Worm (Caenorhabditis elegans) whole organism, L3 larva: ENCODE measurements around the gene hsp-16.41.

Source experiments
- ZK546.5 ChIP-seq: sonication (generic microtip); optimal IDR thresholded peaks from 2 replicates; lab custom pipeline; 2017; ENCODE audit warnings: missing biosample characterization, missing genetic modification characterization
- aly-2 ChIP-seq: fragments of 150-350 bp; optimal IDR thresholded peaks from 2 replicates; lab custom pipeline; 2014; ENCODE audit warnings: missing biosample characterization, missing genetic modification characterization
- ceh-16 ChIP-seq: sonication (generic microtip); optimal IDR thresholded peaks from 2 replicates; lab custom pipeline; 2017; ENCODE audit warnings: missing biosample characterization, missing genetic modification characterization
- ceh-28 ChIP-seq: fragments of 150-350 bp; optimal IDR thresholded peaks from 2 replicates; lab custom pipeline; 2014; ENCODE audit warnings: missing biosample characterization, missing genetic modification reagents, missing genetic modification characterization
- ceh-82 ChIP-seq: fragments of 150-350 bp; optimal IDR thresholded peaks from 2 replicates; lab custom pipeline; 2014; ENCODE audit warnings: missing biosample characterization, missing genetic modification characterization
- ceh-9 ChIP-seq: sonication (generic microtip); optimal IDR thresholded peaks from 2 replicates; lab custom pipeline; 2018; ENCODE audit warnings: missing biosample characterization, missing genetic modification characterization
- daf-12 ChIP-seq: fragments of 150-350 bp; optimal IDR thresholded peaks from 2 replicates; lab custom pipeline; 2014; ENCODE audit warnings: missing biosample characterization, missing genetic modification reagents, missing genetic modification characterization
- egl-27 ChIP-seq: sonication (generic microtip); optimal IDR thresholded peaks from 4 replicates; lab custom pipeline; 2017; ENCODE audit warnings: missing biosample characterization, missing genetic modification reagents, missing genetic modification characterization
- egl-5 ChIP-seq: fragments of 150-350 bp; optimal IDR thresholded peaks from 2 replicates; lab custom pipeline; 2017; ENCODE audit warnings: missing biosample characterization, missing genetic modification reagents, missing genetic modification characterization, inconsistent platforms
- elt-1 ChIP-seq: fragments of 150-350 bp; optimal IDR thresholded peaks from 2 replicates; lab custom pipeline; 2014; ENCODE audit warnings: missing biosample characterization, missing genetic modification characterization
- elt-2 ChIP-seq: sonication (generic microtip); optimal IDR thresholded peaks from 2 replicates; lab custom pipeline; 2016; ENCODE audit warnings: missing genetic modification reagents, mild to moderate bottlenecking, missing genetic modification characterization, missing compliant biosample characterization
- elt-3 ChIP-seq, 3 experiments: fragments of 150-350 bp in 1 of 3; sonication (generic microtip) in 2 of 3; optimal IDR thresholded peaks; 2 replicates in 2 of 3; 4 replicates in 1 of 3; lab custom pipeline; 2014 to 2017; ENCODE audit warnings: missing biosample characterization in 3 of 3, missing genetic modification characterization in 3 of 3
- fkh-2 ChIP-seq: fragments of 150-350 bp; optimal IDR thresholded peaks from 2 replicates; lab custom pipeline; 2014; ENCODE audit warnings: missing biosample characterization, missing genetic modification reagents, missing genetic modification characterization
- fos-1 ChIP-seq: fragments of 150-350 bp; optimal IDR thresholded peaks from 2 replicates; lab custom pipeline; 2014; ENCODE audit warnings: missing biosample characterization, missing genetic modification characterization
- lin-39 ChIP-seq: fragments of 150-350 bp; optimal IDR thresholded peaks from 2 replicates; lab custom pipeline; 2018; ENCODE audit warnings: missing biosample characterization, missing genetic modification reagents, missing genetic modification characterization
- lsy-12 ChIP-seq: sonication (generic microtip); optimal IDR thresholded peaks from 2 replicates; lab custom pipeline; 2016; ENCODE audit warnings: mild to moderate bottlenecking, missing genetic modification characterization, missing compliant biosample characterization
- mml-1 ChIP-seq: fragments of 150-350 bp; sonication (generic microtip); optimal IDR thresholded peaks from 3 replicates; lab custom pipeline; 2014; ENCODE audit warnings: missing biosample characterization, missing genetic modification characterization
- nhr-11 ChIP-seq: fragments of 150-350 bp; optimal IDR thresholded peaks from 2 replicates; lab custom pipeline; 2014; ENCODE audit warnings: missing biosample characterization, missing genetic modification characterization
- nhr-12 ChIP-seq: fragments of 150-350 bp; optimal IDR thresholded peaks from 2 replicates; lab custom pipeline; 2014; ENCODE audit warnings: missing biosample characterization, missing genetic modification characterization
- nhr-23 ChIP-seq: fragments of 150-350 bp; optimal IDR thresholded peaks from 2 replicates; lab custom pipeline; 2014; ENCODE audit warnings: missing biosample characterization, missing genetic modification reagents, missing genetic modification characterization
- nhr-237 ChIP-seq: fragments of 150-350 bp; optimal IDR thresholded peaks from 2 replicates; lab custom pipeline; 2014; ENCODE audit warnings: missing biosample characterization, missing genetic modification characterization
- nhr-25 ChIP-seq: sonication (generic microtip); optimal IDR thresholded peaks from 2 replicates; lab custom pipeline; 2017; ENCODE audit warnings: missing biosample characterization, missing genetic modification characterization
- nhr-28 ChIP-seq: fragments of 150-350 bp; optimal IDR thresholded peaks from 2 replicates; lab custom pipeline; 2014; ENCODE audit warnings: missing biosample characterization, missing genetic modification characterization
- nhr-43 ChIP-seq: sonication (generic microtip); optimal IDR thresholded peaks from 2 replicates; lab custom pipeline; 2016; ENCODE audit warnings: mild to moderate bottlenecking, missing genetic modification characterization, missing compliant biosample characterization; ENCODE audit not compliant: poor library complexity, severe bottlenecking
- nhr-67 ChIP-seq: fragments of 150-350 bp; optimal IDR thresholded peaks from 2 replicates; lab custom pipeline; 2014; ENCODE audit warnings: missing biosample characterization, missing genetic modification characterization
- nhr-76 ChIP-seq: fragments of 150-350 bp; sonication (generic microtip); optimal IDR thresholded peaks from 5 replicates; lab custom pipeline; 2014; ENCODE audit warnings: missing biosample characterization, missing genetic modification characterization
- pqm-1 ChIP-seq: fragments of 150-350 bp; optimal IDR thresholded peaks from 2 replicates; lab custom pipeline; 2017; ENCODE audit warnings: missing biosample characterization, missing genetic modification characterization, inconsistent platforms
- snpc-4 ChIP-seq: fragments of 150-350 bp; optimal IDR thresholded peaks from 2 replicates; lab custom pipeline; 2014; ENCODE audit warnings: missing biosample characterization, missing genetic modification characterization
- tbx-2 ChIP-seq: sonication (generic microtip); optimal IDR thresholded peaks from 2 replicates; lab custom pipeline; 2016; ENCODE audit warnings: mild to moderate bottlenecking, missing genetic modification characterization, missing compliant biosample characterization
- zag-1 ChIP-seq: fragments of 150-350 bp; optimal IDR thresholded peaks from 2 replicates; lab custom pipeline; 2014; ENCODE audit warnings: missing biosample characterization, missing genetic modification characterization
- ztf-11 ChIP-seq: fragments of 150-350 bp; optimal IDR thresholded peaks from 2 replicates; lab custom pipeline; 2014; ENCODE audit warnings: missing biosample characterization, missing genetic modification characterization
- ztf-4 ChIP-seq: fragments of 150-350 bp; optimal IDR thresholded peaks from 2 replicates; lab custom pipeline; 2014; ENCODE audit warnings: missing biosample characterization, missing genetic modification characterization

Gene hsp-16.41

ce11 chrV:1824528-1824927 lies 19.6 kb downstream of the hsp-16.41 start:
- TF ChIP-seq nhr-237 (tag; lab: Kevin White, UChicago) (no peak), zag-1 (no peak), daf-12 (no peak), ceh-16 (tag; lab: Kevin White, UChicago) (no peak), egl-5 (tag; lab: Kevin White, UChicago) (no peak), ztf-4 (tag; lab: Kevin White, UChicago) (no peak), nhr-23 (tag; lab: Kevin White, UChicago) (no peak), nhr-76 (no peak), snpc-4 (no peak), nhr-12 (tag; lab: Kevin White, UChicago) (no peak), mml-1 (tag; lab: Kevin White, UChicago) (no peak), tbx-2 (tag; lab: Kevin White, UChicago) (no peak), ZK546.5 (no peak), lsy-12 (no peak)

- TF ChIP-seq nhr-43 (tag; lab: Kevin White, UChicago) (no peak), fos-1 (tag; lab: Kevin White, UChicago) (no peak), nhr-25 (peak; percentile 48), mml-1 (tag; lab: Kevin White, UChicago) (no peak)
Observed at ce11 chrV:1829973-1830372, 25.0 kb downstream of the hsp-16.41 start, which contains the start of gene Y32G9B.1. TSS of gene Y32G9B.1 (minus strand) at chrV:1830073.

ce11 chrV:1841744-1842143 lies 36.8 kb downstream of the hsp-16.41 start, which contains the start of gene T10B5.8:
TSS of gene T10B5.8 (plus strand) at chrV:1842044.
- TF ChIP-seq ceh-9 (no peak), nhr-28 (tag; lab: Kevin White, UChicago) (no peak), nhr-23 (tag; lab: Kevin White, UChicago) (no peak)
- TF ChIP-seq, all 47 proteins: peak for 0

ce11 chrV:1845977-1846376 lies 41.0 kb downstream of the hsp-16.41 start, which contains the start of gene T10B5.7:
TSS of gene T10B5.7 (plus strand) at chrV:1846201.
- TF ChIP-seq elt-2 (peak; percentile 78), aly-2 (tag; lab: Kevin White, UChicago) (no peak), pqm-1 (peak; percentile 46), ceh-82 (no peak), ceh-16 (tag; lab: Kevin White, UChicago) (no peak), ztf-11 (tag; lab: Kevin White, UChicago) (no peak), egl-27 (no peak), fos-1 (tag; lab: Kevin White, UChicago) (no peak), snpc-4 (no peak)

- TF ChIP-seq elt-3 (tag; optimal IDR thresholded peaks at IDR 0.05; lab: Kevin White, UChicago) (no peak), nhr-11 (tag; lab: Kevin White, UChicago) (no peak), ceh-82 (no peak), nhr-67 (tag; lab: Kevin White, UChicago) (no peak), ceh-28 (tag; lab: Kevin White, UChicago) (no peak), nhr-76 (no peak), ztf-11 (tag; lab: Kevin White, UChicago) (no peak), nhr-25 (no peak), elt-1 (tag; lab: Kevin White, UChicago) (no peak), fos-1 (tag; lab: Kevin White, UChicago) (no peak), fkh-2 (tag; lab: Kevin White, UChicago) (no peak)
- TF ChIP-seq, all 47 proteins: peak for 0
Observed at ce11 chrV:1848590-1848989, 43.6 kb downstream of the hsp-16.41 start.

- TF ChIP-seq nhr-25 = peak; percentile 52
- TF ChIP-seq ceh-82 = no peak
- TF ChIP-seq lin-39 (tag; lab: Kevin White, UChicago) = peak; percentile 3
- peak; percentile 90 for TF ChIP-seq nhr-23 (tag; lab: Kevin White, UChicago)
Observed at ce11 chrV:1855087-1855486, 50.1 kb downstream of the hsp-16.41 start.
